Fruit fly (Drosophila melanogaster) whole organism, embryonic: ENCODE results near the gene anchor.

Experiments used
- B-H1 ChIP-seq: fragments of 200-800 bp; sonication (Bioruptor generic); IDR thresholded peaks from 3 replicates; pipeline ENCODE4 v1.3.6; 2022; ENCODE audit warnings: missing biosample characterization, missing genetic modification characterization
- BtbVII ChIP-seq: fragments of 200-800 bp; sonication (Bioruptor generic); optimal IDR thresholded peaks from 3 replicates; lab custom pipeline; 2017; ENCODE audit warnings: missing biosample characterization, mild to moderate bottlenecking, missing genetic modification characterization
- CG10543 ChIP-seq: fragments of 200-800 bp; sonication (Bioruptor generic); optimal IDR thresholded peaks from 3 replicates; lab custom pipeline; 2017; ENCODE audit warnings: missing biosample characterization, mild to moderate bottlenecking, missing genetic modification characterization, moderate library complexity
- CG12236 ChIP-seq: fragments of 200-800 bp; sonication (Bioruptor generic); optimal IDR thresholded peaks from 2 replicates; lab custom pipeline; 2016; ENCODE audit warnings: missing biosample characterization, missing genetic modification characterization
- CG13894 ChIP-seq: fragments of 200-800 bp; sonication (Bioruptor generic); optimal IDR thresholded peaks from 3 replicates; lab custom pipeline; 2018; ENCODE audit warnings: missing biosample characterization, mild to moderate bottlenecking, missing genetic modification characterization, moderate library complexity
- CG15514 ChIP-seq: fragments of 200-800 bp; sonication (Bioruptor generic); optimal IDR thresholded peaks from 3 replicates; lab custom pipeline; 2017; ENCODE audit warnings: missing biosample characterization, missing genetic modification characterization, mild to moderate bottlenecking, moderate library complexity, missing genetic modification reagents
- CG16863 ChIP-seq: fragments of 200-800 bp; sonication (Bioruptor generic); optimal IDR thresholded peaks from 3 replicates; lab custom pipeline; 2016; ENCODE audit warnings: missing biosample characterization, missing genetic modification characterization
- CG18599 ChIP-seq: fragments of 200-800 bp; sonication (Bioruptor generic); optimal IDR thresholded peaks from 3 replicates; lab custom pipeline; 2017; ENCODE audit warnings: missing biosample characterization, missing genetic modification characterization, mild to moderate bottlenecking, moderate library complexity, missing genetic modification reagents
- CG2120 ChIP-seq: fragments of 200-800 bp; sonication (Bioruptor generic); optimal IDR thresholded peaks from 3 replicates; lab custom pipeline; 2016; ENCODE audit warnings: missing biosample characterization, missing genetic modification characterization
- CG2678 ChIP-seq: fragments of 200-800 bp; sonication (Bioruptor generic); optimal IDR thresholded peaks from 3 replicates; lab custom pipeline; 2019; ENCODE audit warnings: missing biosample characterization, mild to moderate bottlenecking, missing genetic modification characterization, moderate library complexity
- CG2712 ChIP-seq: fragments of 200-800 bp; optimal IDR thresholded peaks from 3 replicates; lab custom pipeline; 2019; ENCODE audit warnings: missing biosample characterization, mild to moderate bottlenecking, missing genetic modification characterization, moderate library complexity
- CG2875 ChIP-seq: fragments of 200-800 bp; sonication (Bioruptor generic); optimal IDR thresholded peaks from 2 replicates; lab custom pipeline; 2017; ENCODE audit warnings: missing biosample characterization, mild to moderate bottlenecking, missing genetic modification characterization, missing genetic modification reagents
- CG3281 ChIP-seq: fragments of 200-800 bp; sonication (Bioruptor generic); optimal IDR thresholded peaks from 3 replicates; lab custom pipeline; 2017; ENCODE audit warnings: missing biosample characterization, mild to moderate bottlenecking, missing genetic modification characterization
- CG4730 ChIP-seq: fragments of 200-800 bp; sonication (Bioruptor generic); IDR thresholded peaks from 2 replicates; pipeline ENCODE4 v1.3.6; 2022; ENCODE audit warnings: missing biosample characterization, missing genetic modification characterization
- Camta ChIP-seq: fragments of 200-800 bp; sonication (Bioruptor generic); optimal IDR thresholded peaks from 2 replicates; lab custom pipeline; 2016; ENCODE audit warnings: missing biosample characterization, missing genetic modification characterization
- Dip2 ChIP-seq: fragments of 200-800 bp; sonication (Bioruptor generic); IDR thresholded peaks from 2 replicates; pipeline ENCODE4 v1.3.6; 2022; ENCODE audit warnings: missing biosample characterization, missing genetic modification characterization
- Ets65A ChIP-seq: fragments of 200-800 bp; sonication (Bioruptor generic); peaks from one replicate; lab custom pipeline; 2016; ENCODE audit warnings: missing biosample characterization, missing genetic modification characterization
- Fer1 ChIP-seq: fragments of 200-800 bp; sonication (Bioruptor generic); optimal IDR thresholded peaks from 2 replicates; lab custom pipeline; 2017; ENCODE audit warnings: missing biosample characterization, mild to moderate bottlenecking, missing genetic modification characterization
- HLH3B ChIP-seq: fragments of 200-800 bp; sonication (Bioruptor generic); IDR thresholded peaks from 2 replicates; pipeline ENCODE4 v1.3.6; 2022; ENCODE audit warnings: missing biosample characterization, missing genetic modification characterization
- Hmr ChIP-seq: fragments of 200-800 bp; sonication (Bioruptor generic); optimal IDR thresholded peaks from 3 replicates; lab custom pipeline; 2017; ENCODE audit warnings: mild to moderate bottlenecking, missing biosample characterization, missing genetic modification reagents, missing genetic modification characterization
- Med ChIP-seq: fragments of 200-800 bp; sonication (Bioruptor generic); peaks from one replicate; lab custom pipeline; 2016; ENCODE audit warnings: missing biosample characterization, missing genetic modification characterization, mild to moderate bottlenecking, inconsistent platforms, moderate library complexity
- Meics ChIP-seq: fragments of 200-800 bp; sonication (Bioruptor generic); optimal IDR thresholded peaks from 2 replicates; lab custom pipeline; 2017; ENCODE audit warnings: missing biosample characterization, mild to moderate bottlenecking, missing genetic modification characterization
- Optix ChIP-seq: fragments of 200-800 bp; sonication (Bioruptor generic); IDR thresholded peaks from 3 replicates; pipeline ENCODE4 v1.3.6; 2022; ENCODE audit warnings: missing biosample characterization, missing genetic modification characterization
- Rfx ChIP-seq: fragments of 200-800 bp; sonication (Bioruptor generic); IDR thresholded peaks from 2 replicates; pipeline ENCODE4 v1.3.6; 2022; ENCODE audit warnings: missing biosample characterization, missing genetic modification characterization
- Side ChIP-seq: fragments of 200-800 bp; sonication (Bioruptor generic); optimal IDR thresholded peaks from 2 replicates; lab custom pipeline; 2016; ENCODE audit warnings: missing biosample characterization, missing genetic modification characterization
- Usf ChIP-seq: fragments of 200-800 bp; sonication (Bioruptor generic); optimal IDR thresholded peaks from 2 replicates; lab custom pipeline; 2017; ENCODE audit warnings: missing genotype, missing biosample characterization, missing genetic modification characterization
- aop ChIP-seq: fragments of 200-800 bp; sonication (Bioruptor generic); IDR thresholded peaks from 2 replicates; pipeline ENCODE4 v1.3.6; 2022; ENCODE audit warnings: missing biosample characterization, missing genetic modification characterization
- ase ChIP-seq: fragments of 200-800 bp; sonication (Bioruptor generic); IDR thresholded peaks from 3 replicates; pipeline ENCODE4 v1.3.6; 2022; ENCODE audit warnings: missing biosample characterization, missing genetic modification characterization
- caup ChIP-seq: fragments of 200-800 bp; sonication (Bioruptor generic); optimal IDR thresholded peaks from 3 replicates; lab custom pipeline; 2017; ENCODE audit warnings: missing biosample characterization, mild to moderate bottlenecking, missing genetic modification characterization, moderate library complexity; ENCODE audit not compliant: severe bottlenecking
- chm ChIP-seq: fragments of 200-800 bp; sonication (Bioruptor generic); IDR thresholded peaks from 2 replicates; pipeline ENCODE4 v1.3.6; 2022; ENCODE audit warnings: missing biosample characterization, missing genetic modification characterization
- crp ChIP-seq, 2 experiments: fragments of 200-800 bp; sonication (Bioruptor generic); optimal IDR thresholded peaks; 2 replicates in 1 of 2; 3 replicates in 1 of 2; lab custom pipeline; 2017; ENCODE audit warnings: missing biosample characterization in 2 of 2, missing genetic modification characterization in 2 of 2, mild to moderate bottlenecking in 1 of 2, moderate library complexity in 1 of 2
- cwo ChIP-seq: fragments of 200-800 bp; sonication (Bioruptor generic); optimal IDR thresholded peaks from 3 replicates; lab custom pipeline; 2017; ENCODE audit warnings: missing biosample characterization, missing genetic modification characterization, mild to moderate bottlenecking, moderate library complexity, missing genetic modification reagents
- dmrt99B ChIP-seq: fragments of 200-800 bp; sonication (Bioruptor generic); optimal IDR thresholded peaks from 2 replicates; lab custom pipeline; 2018; ENCODE audit warnings: missing biosample characterization, mild to moderate bottlenecking, missing genetic modification characterization, moderate library complexity
- lab ChIP-seq: fragments of 200-800 bp; sonication (Bioruptor generic); optimal IDR thresholded peaks from 3 replicates; lab custom pipeline; 2017; ENCODE audit warnings: missing biosample characterization, missing genetic modification characterization, mild to moderate bottlenecking, moderate library complexity, missing genetic modification reagents
- mirr ChIP-seq: fragments of 200-800 bp; sonication (Bioruptor generic); optimal IDR thresholded peaks from 3 replicates; lab custom pipeline; 2018; ENCODE audit warnings: missing biosample characterization, mild to moderate bottlenecking, missing genetic modification characterization
- sd ChIP-seq: fragments of 200-800 bp; sonication (Bioruptor generic); optimal IDR thresholded peaks from 3 replicates; lab custom pipeline; 2018; ENCODE audit warnings: missing biosample characterization, mild to moderate bottlenecking, missing genetic modification characterization, moderate library complexity
- tio ChIP-seq: fragments of 200-800 bp; sonication (Bioruptor generic); optimal IDR thresholded peaks from 2 replicates; lab custom pipeline; 2017; ENCODE audit warnings: missing biosample characterization, missing genetic modification characterization, inconsistent platforms

Gene anchor

DNA sequence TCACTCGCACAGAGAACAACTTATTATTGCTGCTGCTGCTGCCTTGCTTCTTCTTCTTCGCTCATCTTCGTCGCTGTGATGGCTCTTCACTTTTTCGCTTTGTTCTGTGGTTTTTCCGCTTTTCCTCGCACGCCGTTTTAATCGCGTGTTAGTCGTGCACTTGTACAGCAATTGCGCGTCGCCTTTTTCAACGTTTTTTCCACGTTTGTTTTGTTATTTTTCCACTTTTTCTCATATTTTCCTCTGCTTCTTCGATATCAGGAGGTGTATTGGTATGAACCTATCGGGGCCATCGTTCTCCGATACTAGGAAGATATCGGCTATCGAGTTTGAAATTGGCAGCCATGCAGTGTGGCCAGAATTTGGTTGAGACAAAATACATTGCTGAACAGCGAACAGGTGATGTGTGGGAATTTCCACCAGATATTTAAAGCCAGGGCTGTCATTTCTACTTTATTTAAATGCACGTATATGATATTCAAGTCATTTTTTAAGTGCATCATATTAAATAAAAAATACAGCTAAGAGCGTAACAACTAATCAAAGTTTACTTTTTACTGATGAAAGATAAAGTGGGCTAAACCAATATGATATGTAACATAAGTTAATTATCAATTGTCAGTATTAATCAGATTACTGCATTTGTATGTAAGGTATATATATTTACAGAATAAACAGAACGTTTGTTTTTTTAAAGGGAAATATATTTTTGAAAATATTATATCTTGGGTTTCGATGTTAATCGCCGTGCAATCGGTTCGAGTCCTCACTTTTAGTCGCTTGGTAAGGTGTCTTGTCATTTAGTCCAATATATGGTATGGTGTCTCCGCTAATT, 47.5 kb downstream of the anchor start, which contains the start of gene Crtc (continued):
- no peak for TF ChIP-seq tio (GFP tag; lab: Kevin White, UChicago)
- TF ChIP-seq B-H1 = no peak

dm6 chr3L:17671322-17671721, 49.7 kb downstream of the anchor start, which contains the start of gene CG34251:
CG34251 (plus strand) TSS chr3L:17671622.
- TF ChIP-seq dmrt99B (tag; lab: Kevin White, UChicago) (no peak), Ets65A (GFP tag; lab: Kevin White, UChicago) (peak; percentile 80)
- TF ChIP-seq, all 482 proteins: peak for 1

- TF ChIP-seq CG16863 = no peak
- TF ChIP-seq CG2875 (GFP tag; lab: Kevin White, UChicago) = no peak
- TF ChIP-seq Side (GFP tag; lab: Kevin White, UChicago) = no peak
- no peak for TF ChIP-seq ase (GFP tag; lab: Robert Waterston, UW)
- no peak for TF ChIP-seq CG4730 (GFP tag; lab: Robert Waterston, UW)
- no peak for TF ChIP-seq cwo
- no peak for TF ChIP-seq Camta (GFP tag; lab: Kevin White, UChicago)
- TF ChIP-seq caup (GFP tag; lab: Kevin White, UChicago) = peak; percentile 39
- peak; percentile 32; the same call in 1 of the 2 replicates for TF ChIP-seq Rfx (GFP tag; lab: Robert Waterston, UW)
- TF ChIP-seq CG13894 (tag; lab: Kevin White, UChicago) = peak; percentile 7
- no peak for TF ChIP-seq crp (GFP tag; optimal IDR thresholded peaks at IDR 0.05; lab: Kevin White, UChicago)
- no peak for TF ChIP-seq Dip2 (GFP tag; lab: Robert Waterston, UW)
- TF ChIP-seq CG2712 (tag; lab: Kevin White, UChicago) = no peak
- TF ChIP-seq Med (GFP tag; lab: Kevin White, UChicago) = peak; percentile 44
- peak; percentile 45 for TF ChIP-seq BtbVII
- TF ChIP-seq CG3281 (GFP tag; lab: Kevin White, UChicago) = peak; percentile 18
- TF ChIP-seq lab (GFP tag; lab: Kevin White, UChicago) = peak; percentile 67
- TF ChIP-seq Fer1 (GFP tag; lab: Kevin White, UChicago) = peak; percentile 55
- no peak for TF ChIP-seq HLH3B (GFP tag; lab: Robert Waterston, UW)
- TF ChIP-seq Usf (GFP tag; lab: Kevin White, UChicago) = no peak
- TF ChIP-seq CG2678 (tag; lab: Kevin White, UChicago) = peak; percentile 4
- peak; percentile 10 for TF ChIP-seq CG2120 (GFP tag; lab: Kevin White, UChicago)
- TF ChIP-seq sd (tag; lab: Kevin White, UChicago) = no peak
- TF ChIP-seq Hmr (GFP tag; lab: Kevin White, UChicago) = peak; percentile 46
- TF ChIP-seq chm (GFP tag; lab: Robert Waterston, UW) = no peak
- no peak for TF ChIP-seq aop (GFP tag; lab: Robert Waterston, UW)
- TF ChIP-seq Optix = no peak
- TF ChIP-seq CG15514 (GFP tag; lab: Kevin White, UChicago) = peak; percentile 29
- no peak for TF ChIP-seq CG12236 (GFP tag; lab: Kevin White, UChicago)
- peak; percentile 6 for TF ChIP-seq CG10543
- TF ChIP-seq mirr (GFP tag; lab: Kevin White, UChicago) = peak; percentile 1
- peak; percentile 13 for TF ChIP-seq Meics
- peak; percentile 70 for TF ChIP-seq CG18599 (GFP tag; lab: Kevin White, UChicago)
Observed at dm6 chr3L:17671768-17672167, 50.1 kb downstream of the anchor start.
